Worm (Caenorhabditis elegans) whole organism, L3 larva: Measurements from ENCODE around the gene F29A7.4.

ENCODE experiments used
- egl-27 ChIP-seq: sonication (generic microtip); optimal IDR thresholded peaks from 4 replicates; lab custom pipeline; 2017; ENCODE audit warnings: missing biosample characterization, missing genetic modification reagents, missing genetic modification characterization
- elt-2 ChIP-seq: sonication (generic microtip); optimal IDR thresholded peaks from 2 replicates; lab custom pipeline; 2016; ENCODE audit warnings: missing genetic modification reagents, mild to moderate bottlenecking, missing genetic modification characterization, missing compliant biosample characterization
- skn-1 ChIP-seq: fragments of 150-350 bp; optimal IDR thresholded peaks from 2 replicates; lab custom pipeline; 2014; ENCODE audit warnings: missing biosample characterization, missing genetic modification characterization
- snpc-4 ChIP-seq: fragments of 150-350 bp; optimal IDR thresholded peaks from 2 replicates; lab custom pipeline; 2014; ENCODE audit warnings: missing biosample characterization, missing genetic modification characterization
- ztf-11 ChIP-seq: fragments of 150-350 bp; optimal IDR thresholded peaks from 2 replicates; lab custom pipeline; 2014; ENCODE audit warnings: missing biosample characterization, missing genetic modification characterization

ce11 chrII:2734735-2735134 is 15.1 kb upstream of the F29A7.4 start:
- TF ChIP-seq skn-1 (tag; lab: Kevin White, UChicago) (no peak), egl-27 (tag; lab: Kevin White, UChicago) (no peak), ztf-11 (tag; lab: Kevin White, UChicago) (no peak), elt-2 (tag; lab: Kevin White, UChicago) (no peak), snpc-4 (tag; lab: Kevin White, UChicago) (peak; percentile 23)
